Fruit fly (Drosophila melanogaster): Measurements from ENCODE around the gene HGTX.

DNA sequence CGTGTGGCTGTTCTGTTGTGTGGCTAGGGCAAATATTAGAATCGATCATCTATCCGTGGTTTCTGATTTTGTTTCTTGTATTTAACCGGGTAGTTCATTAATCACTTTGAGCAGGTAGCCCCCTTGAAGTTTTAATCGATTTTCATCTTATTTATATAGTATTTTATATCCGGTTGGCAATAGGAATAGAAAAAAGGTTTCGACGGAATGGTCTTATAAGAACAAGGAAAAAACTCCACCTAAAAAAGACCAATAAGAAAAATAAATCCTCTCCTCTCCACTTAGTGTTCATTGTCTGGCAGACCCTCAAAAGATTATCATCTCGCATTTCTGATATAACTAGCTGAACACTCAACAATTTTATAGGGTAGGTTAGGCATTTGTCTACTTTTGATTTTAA, 19.1 kb upstream of the HGTX start:
- no peak for TF ChIP-seq CG8478 (optimal IDR thresholded peaks at IDR 0.05)
- no peak for TF ChIP-seq CTCF (optimal IDR thresholded peaks at IDR 0.05)
